Worm (Caenorhabditis elegans) whole organism, L3 larva: ENCODE results near the gene F53F4.18.

ENCODE experiments used
- R02D3.7 ChIP-seq: fragments of 150-350 bp; optimal IDR thresholded peaks from 2 replicates; lab custom pipeline; 2014; ENCODE audit warnings: missing biosample characterization, missing genetic modification characterization
- ceh-16 ChIP-seq: sonication (generic microtip); optimal IDR thresholded peaks from 2 replicates; lab custom pipeline; 2017; ENCODE audit warnings: missing biosample characterization, missing genetic modification characterization
- ceh-28 ChIP-seq: fragments of 150-350 bp; optimal IDR thresholded peaks from 2 replicates; lab custom pipeline; 2014; ENCODE audit warnings: missing biosample characterization, missing genetic modification reagents, missing genetic modification characterization
- ceh-82 ChIP-seq: fragments of 150-350 bp; optimal IDR thresholded peaks from 2 replicates; lab custom pipeline; 2014; ENCODE audit warnings: missing biosample characterization, missing genetic modification characterization
- ceh-9 ChIP-seq: sonication (generic microtip); optimal IDR thresholded peaks from 2 replicates; lab custom pipeline; 2018; ENCODE audit warnings: missing biosample characterization, missing genetic modification characterization
- daf-12 ChIP-seq: fragments of 150-350 bp; optimal IDR thresholded peaks from 2 replicates; lab custom pipeline; 2014; ENCODE audit warnings: missing biosample characterization, missing genetic modification reagents, missing genetic modification characterization
- egl-27 ChIP-seq: sonication (generic microtip); optimal IDR thresholded peaks from 4 replicates; lab custom pipeline; 2017; ENCODE audit warnings: missing biosample characterization, missing genetic modification reagents, missing genetic modification characterization
- egl-5 ChIP-seq: fragments of 150-350 bp; optimal IDR thresholded peaks from 2 replicates; lab custom pipeline; 2017; ENCODE audit warnings: missing biosample characterization, missing genetic modification reagents, missing genetic modification characterization, inconsistent platforms
- elt-1 ChIP-seq: fragments of 150-350 bp; optimal IDR thresholded peaks from 2 replicates; lab custom pipeline; 2014; ENCODE audit warnings: missing biosample characterization, missing genetic modification characterization
- elt-2 ChIP-seq: sonication (generic microtip); optimal IDR thresholded peaks from 2 replicates; lab custom pipeline; 2016; ENCODE audit warnings: missing genetic modification reagents, mild to moderate bottlenecking, missing genetic modification characterization, missing compliant biosample characterization
- elt-3 ChIP-seq, 3 experiments: fragments of 150-350 bp in 1 of 3; sonication (generic microtip) in 2 of 3; optimal IDR thresholded peaks; 2 replicates in 2 of 3; 4 replicates in 1 of 3; lab custom pipeline; 2014 to 2017; ENCODE audit warnings: missing biosample characterization in 3 of 3, missing genetic modification characterization in 3 of 3
- fkh-10 ChIP-seq: sonication (generic microtip); optimal IDR thresholded peaks from 2 replicates; lab custom pipeline; 2017; ENCODE audit warnings: missing biosample characterization, missing genetic modification reagents, missing genetic modification characterization
- fkh-2 ChIP-seq: fragments of 150-350 bp; optimal IDR thresholded peaks from 2 replicates; lab custom pipeline; 2014; ENCODE audit warnings: missing biosample characterization, missing genetic modification reagents, missing genetic modification characterization
- fos-1 ChIP-seq: fragments of 150-350 bp; optimal IDR thresholded peaks from 2 replicates; lab custom pipeline; 2014; ENCODE audit warnings: missing biosample characterization, missing genetic modification characterization
- hmg-11 ChIP-seq: sonication (generic microtip); optimal IDR thresholded peaks from 2 replicates; lab custom pipeline; 2016; ENCODE audit warnings: missing genetic modification characterization, missing compliant biosample characterization
- lin-15B ChIP-seq: fragments of 150-350 bp; optimal IDR thresholded peaks from 2 replicates; lab custom pipeline; 2014; ENCODE audit warnings: missing biosample characterization, missing genetic modification characterization
- lin-39 ChIP-seq: fragments of 150-350 bp; optimal IDR thresholded peaks from 2 replicates; lab custom pipeline; 2018; ENCODE audit warnings: missing biosample characterization, missing genetic modification reagents, missing genetic modification characterization
- lsy-12 ChIP-seq: sonication (generic microtip); optimal IDR thresholded peaks from 2 replicates; lab custom pipeline; 2016; ENCODE audit warnings: mild to moderate bottlenecking, missing genetic modification characterization, missing compliant biosample characterization
- mdl-1 ChIP-seq: fragments of 150-350 bp; optimal IDR thresholded peaks from 2 replicates; lab custom pipeline; 2014; ENCODE audit warnings: missing biosample characterization, missing genetic modification characterization
- nfya-1 ChIP-seq: sonication (generic microtip); optimal IDR thresholded peaks from 2 replicates; lab custom pipeline; 2017; ENCODE audit warnings: missing genetic modification characterization, mild to moderate bottlenecking, missing compliant biosample characterization, antibody characterized with exemption, moderate library complexity; ENCODE audit not compliant: insufficient read depth
- nhr-11 ChIP-seq: fragments of 150-350 bp; optimal IDR thresholded peaks from 2 replicates; lab custom pipeline; 2014; ENCODE audit warnings: missing biosample characterization, missing genetic modification characterization
- nhr-12 ChIP-seq: fragments of 150-350 bp; optimal IDR thresholded peaks from 2 replicates; lab custom pipeline; 2014; ENCODE audit warnings: missing biosample characterization, missing genetic modification characterization
- nhr-23 ChIP-seq: fragments of 150-350 bp; optimal IDR thresholded peaks from 2 replicates; lab custom pipeline; 2014; ENCODE audit warnings: missing biosample characterization, missing genetic modification reagents, missing genetic modification characterization
- nhr-237 ChIP-seq: fragments of 150-350 bp; optimal IDR thresholded peaks from 2 replicates; lab custom pipeline; 2014; ENCODE audit warnings: missing biosample characterization, missing genetic modification characterization
- nhr-25 ChIP-seq: sonication (generic microtip); optimal IDR thresholded peaks from 2 replicates; lab custom pipeline; 2017; ENCODE audit warnings: missing biosample characterization, missing genetic modification characterization
- nhr-67 ChIP-seq: fragments of 150-350 bp; optimal IDR thresholded peaks from 2 replicates; lab custom pipeline; 2014; ENCODE audit warnings: missing biosample characterization, missing genetic modification characterization
- nhr-76 ChIP-seq: fragments of 150-350 bp; sonication (generic microtip); optimal IDR thresholded peaks from 5 replicates; lab custom pipeline; 2014; ENCODE audit warnings: missing biosample characterization, missing genetic modification characterization
- nhr-77 ChIP-seq: fragments of 150-350 bp; optimal IDR thresholded peaks from 2 replicates; lab custom pipeline; 2014; ENCODE audit warnings: missing biosample characterization, missing genetic modification characterization
- pha-4 ChIP-seq: fragments of 150-350 bp; optimal IDR thresholded peaks from 2 replicates; lab custom pipeline; 2014; ENCODE audit warnings: missing biosample characterization, missing genetic modification reagents, missing genetic modification characterization
- pqm-1 ChIP-seq: fragments of 150-350 bp; optimal IDR thresholded peaks from 2 replicates; lab custom pipeline; 2017; ENCODE audit warnings: missing biosample characterization, missing genetic modification characterization, inconsistent platforms
- sea-2 ChIP-seq: fragments of 150-350 bp; sonication (generic microtip); optimal IDR thresholded peaks from 4 replicates; lab custom pipeline; 2014; ENCODE audit warnings: missing biosample characterization, missing genetic modification reagents, missing genetic modification characterization
- skn-1 ChIP-seq: fragments of 150-350 bp; optimal IDR thresholded peaks from 2 replicates; lab custom pipeline; 2014; ENCODE audit warnings: missing biosample characterization, missing genetic modification characterization
- snpc-4 ChIP-seq: fragments of 150-350 bp; optimal IDR thresholded peaks from 2 replicates; lab custom pipeline; 2014; ENCODE audit warnings: missing biosample characterization, missing genetic modification characterization
- tbx-2 ChIP-seq: sonication (generic microtip); optimal IDR thresholded peaks from 2 replicates; lab custom pipeline; 2016; ENCODE audit warnings: mild to moderate bottlenecking, missing genetic modification characterization, missing compliant biosample characterization
- ztf-4 ChIP-seq: fragments of 150-350 bp; optimal IDR thresholded peaks from 2 replicates; lab custom pipeline; 2014; ENCODE audit warnings: missing biosample characterization, missing genetic modification characterization

F53F4.18 gene

DNA sequence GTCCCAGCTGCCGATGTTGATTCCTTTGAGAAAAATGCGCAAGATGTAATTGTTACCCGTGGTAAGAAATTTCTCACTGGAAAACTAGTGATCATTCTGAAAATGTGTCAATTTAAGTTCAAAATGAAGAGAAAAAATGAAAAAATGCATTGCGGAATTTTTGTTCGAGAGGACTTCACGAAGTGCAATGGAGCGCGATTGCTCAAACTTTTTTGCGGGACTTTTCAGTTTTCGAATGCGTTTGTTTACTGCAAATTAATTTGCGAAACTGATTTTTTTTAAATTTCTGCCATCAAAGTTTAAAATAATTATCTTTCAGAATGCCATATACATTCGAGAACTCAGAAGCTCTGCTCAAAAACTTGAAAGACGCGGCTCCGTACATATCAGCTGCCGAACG, 21.4 kb upstream of the F53F4.18 start, which contains the start of the genes nuaf-1 and bir-2 (continued):
- TF ChIP-seq mdl-1 (tag; lab: Kevin White, UChicago) (no peak), ceh-28 (tag; lab: Kevin White, UChicago) (no peak), nhr-76 (tag; lab: Kevin White, UChicago) (no peak), lin-15B (peak; percentile 91)

DNA sequence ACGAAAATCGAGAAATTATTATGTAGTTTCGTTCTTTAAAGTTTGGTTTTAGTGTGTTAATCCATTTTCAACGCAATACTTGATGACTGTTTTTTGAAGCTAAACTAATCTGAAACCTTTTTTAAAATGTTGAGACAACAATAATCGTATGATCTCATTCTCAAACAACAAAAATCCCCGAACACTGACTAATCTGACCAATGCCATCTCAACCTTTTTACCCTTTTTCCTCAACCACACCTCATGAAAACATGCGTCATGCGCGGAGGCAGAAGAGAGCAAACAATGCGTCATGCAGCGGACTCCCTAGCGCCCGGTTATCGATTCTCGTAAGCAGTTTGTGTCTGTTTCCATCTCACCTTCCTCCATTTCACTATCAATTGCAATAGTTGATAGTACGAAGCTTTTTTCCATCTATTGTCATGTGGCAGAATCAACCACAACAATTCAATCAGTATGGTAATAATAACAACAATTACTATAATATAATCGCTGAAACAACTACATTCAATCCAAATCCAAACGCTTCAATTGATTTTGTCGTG, 18.1 kb upstream of the F53F4.18 start, which contains the start of gene C50B8.4:
TSS of gene C50B8.4 (plus strand) at position 299 of the 545 bp plus-strand sequence.
- peak; percentile 67 for TF ChIP-seq elt-2
- TF ChIP-seq daf-12 = no peak
- TF ChIP-seq nhr-76 (tag; lab: Kevin White, UChicago) = no peak
- no peak for TF ChIP-seq skn-1
- peak; percentile 24 for TF ChIP-seq pha-4 (tag; lab: Kevin White, UChicago)
- no peak for TF ChIP-seq elt-3 (tag; optimal IDR thresholded peaks at IDR 0.05; lab: Kevin White, UChicago)
- no peak for TF ChIP-seq nhr-11
- peak; percentile 24 for TF ChIP-seq snpc-4
- TF ChIP-seq ceh-28 (tag; lab: Kevin White, UChicago) = no peak
- no peak for TF ChIP-seq nhr-12 (tag; lab: Kevin White, UChicago)
- TF ChIP-seq pqm-1 (tag; lab: Kevin White, UChicago) = peak; percentile 64
- no peak for TF ChIP-seq R02D3.7 (tag; lab: Kevin White, UChicago)
- no peak for TF ChIP-seq lin-39 (tag; lab: Kevin White, UChicago)
- TF ChIP-seq lsy-12 (tag; lab: Kevin White, UChicago) = no peak

DNA sequence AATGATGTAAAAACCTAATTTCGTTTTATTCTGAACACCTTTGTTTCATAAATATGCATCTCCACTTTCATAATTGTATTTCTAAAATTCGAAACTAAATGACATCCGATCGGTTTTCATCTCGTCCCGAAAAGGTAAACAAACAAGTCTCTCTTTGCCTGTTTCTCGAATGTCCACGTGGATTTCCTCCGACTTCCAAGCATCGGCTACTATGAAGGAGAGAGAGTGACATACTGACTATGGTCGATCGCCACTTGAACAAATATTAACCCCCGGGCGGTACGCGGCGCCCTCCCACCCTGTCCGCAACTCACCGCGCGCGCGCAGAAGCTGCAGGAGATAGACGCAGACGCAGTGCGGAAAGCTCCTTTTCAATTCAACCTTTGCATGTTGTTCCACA, 14.1 kb upstream of the F53F4.18 start:
- no peak for TF ChIP-seq ztf-4 (tag; lab: Kevin White, UChicago)
- TF ChIP-seq pha-4 (tag; lab: Kevin White, UChicago) = peak; percentile 75

DNA sequence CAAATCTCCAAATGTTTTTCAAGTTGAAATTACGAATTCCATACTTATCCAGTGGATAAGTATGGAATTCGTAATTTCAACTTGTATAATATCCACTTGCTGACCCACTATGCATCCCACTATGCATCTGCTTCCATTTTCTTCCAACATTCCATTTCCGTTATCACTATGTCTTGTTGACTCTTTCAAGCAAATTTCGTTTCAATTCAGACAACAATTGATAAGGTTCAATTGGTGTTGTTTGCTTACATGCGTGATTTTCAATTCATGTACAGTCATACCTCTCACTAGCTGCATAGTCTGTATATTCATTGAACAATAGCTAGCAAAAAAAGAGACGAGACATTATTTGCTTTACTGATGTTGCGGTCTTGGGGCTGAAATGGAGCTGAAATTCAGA, 13.1 kb upstream of the F53F4.18 start:
- no peak for TF ChIP-seq ceh-82 (tag; lab: Kevin White, UChicago)
- TF ChIP-seq elt-2 = peak; percentile 71
- no peak for TF ChIP-seq hmg-11 (tag; lab: Kevin White, UChicago)
- no peak for TF ChIP-seq nhr-76 (tag; lab: Kevin White, UChicago)
- peak; percentile 86 for TF ChIP-seq pha-4 (tag; lab: Kevin White, UChicago)
- peak; percentile 80 for TF ChIP-seq pqm-1 (tag; lab: Kevin White, UChicago)
- no peak for TF ChIP-seq nhr-77 (tag; lab: Kevin White, UChicago)
- no peak for TF ChIP-seq ceh-9

DNA sequence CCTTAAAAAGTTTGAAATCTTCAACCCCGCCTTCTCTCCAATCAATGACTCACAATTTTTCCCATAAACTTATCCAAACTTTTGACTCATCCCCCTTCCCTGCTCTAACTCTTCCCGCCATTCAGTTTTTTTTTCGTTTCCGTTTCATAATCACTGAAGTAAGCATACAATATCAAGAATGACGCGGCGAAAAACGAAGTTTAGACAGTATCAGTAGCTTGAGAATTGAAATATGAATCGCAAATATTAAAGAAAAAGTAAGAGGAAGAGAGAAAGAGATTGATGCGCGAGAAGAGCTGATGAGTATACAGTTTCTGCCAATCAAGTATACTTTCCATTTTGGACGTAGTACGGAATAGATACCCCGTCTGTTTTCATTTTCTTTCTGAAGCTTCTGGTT, 12.5 kb upstream of the F53F4.18 start:
- TF ChIP-seq pqm-1 (tag; lab: Kevin White, UChicago) = no peak
- TF ChIP-seq, all 47 proteins: peak for 0

DNA sequence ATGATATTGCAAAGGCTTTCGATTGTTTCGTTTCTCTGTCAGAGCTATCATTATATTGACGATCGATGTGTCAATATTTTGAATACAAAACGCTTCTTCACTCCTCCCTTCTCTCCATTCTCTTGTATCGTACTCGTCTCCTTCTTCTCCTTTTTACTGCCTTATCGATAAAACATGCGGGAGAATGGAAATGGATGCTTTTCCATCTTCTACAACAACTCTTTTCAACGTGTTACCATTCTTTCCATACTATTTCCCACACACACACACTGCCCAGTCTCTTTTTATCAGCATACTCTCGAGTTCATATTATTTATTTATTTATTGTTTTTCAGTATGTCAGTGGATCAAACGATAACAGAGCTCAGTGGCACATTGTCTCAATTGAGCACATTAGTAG, 11.3 kb upstream of the F53F4.18 start, which contains the start of gene C50B8.6:
TSS of gene C50B8.6 (plus strand) at position 336 of the 400 bp plus-strand sequence.
- peak; percentile 67 for TF ChIP-seq elt-2
- TF ChIP-seq pha-4 (tag; lab: Kevin White, UChicago) = peak; percentile 52
- no peak for TF ChIP-seq lsy-12 (tag; lab: Kevin White, UChicago)
- TF ChIP-seq mdl-1 (tag; lab: Kevin White, UChicago) = no peak
- no peak for TF ChIP-seq fkh-10 (GFP tag; lab: Kevin White, UChicago)
- no peak for TF ChIP-seq egl-5 (tag; lab: Kevin White, UChicago)
- no peak for TF ChIP-seq fkh-2
- TF ChIP-seq, all 47 proteins: peak for 2

DNA sequence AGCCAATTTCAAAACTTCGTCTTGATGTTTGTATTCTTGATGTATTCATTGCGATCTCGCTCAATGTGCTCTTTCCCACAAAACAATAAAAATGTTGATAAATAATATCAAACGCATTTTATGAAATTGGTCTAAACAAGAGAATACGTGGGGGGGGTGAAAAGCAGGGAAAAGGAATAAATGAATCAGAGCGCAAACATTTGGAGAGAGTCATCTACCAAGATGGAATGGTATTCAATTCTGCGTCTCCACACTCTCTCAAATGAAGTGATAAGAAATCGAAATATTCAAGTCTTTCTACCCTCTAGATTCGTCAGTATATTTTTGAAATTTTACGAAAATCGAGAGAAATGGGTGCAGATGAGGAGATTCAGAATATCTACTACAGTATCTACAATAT, 9.2 kb upstream of the F53F4.18 start, which contains the start of gene C50B8.5:
TSS of gene C50B8.5 (plus strand) at position 273 of the 400 bp plus-strand sequence.
- peak; percentile 72 for TF ChIP-seq pqm-1 (tag; lab: Kevin White, UChicago)
- TF ChIP-seq daf-12 = no peak
- peak; percentile 67 for TF ChIP-seq pha-4 (tag; lab: Kevin White, UChicago)
- TF ChIP-seq elt-2 = peak; percentile 56
- TF ChIP-seq, all 47 proteins: peak for 3

DNA sequence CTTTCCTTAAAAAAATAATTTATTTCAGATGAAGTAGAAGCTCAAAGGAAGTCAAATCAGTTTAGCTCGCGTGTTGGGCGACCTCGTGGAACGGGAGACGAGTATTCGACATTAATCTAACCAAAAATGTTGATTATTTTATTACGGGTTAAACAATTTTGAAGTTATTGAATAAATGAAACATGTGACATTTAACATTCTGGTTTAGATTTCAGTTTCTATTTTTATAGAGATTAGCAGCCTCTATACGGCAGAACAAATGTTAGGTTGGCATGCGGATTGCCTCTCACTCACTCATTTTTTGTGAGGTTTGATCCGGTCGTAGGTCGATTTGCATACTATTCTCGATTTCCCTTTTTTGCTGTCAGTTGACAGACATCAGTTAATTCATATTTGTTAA, 5.4 kb upstream of the F53F4.18 start, which contains the start of gene F53F4.1:
TSS of gene F53F4.1 (plus strand) at position 301 of the 400 bp plus-strand sequence.
- no peak for TF ChIP-seq hmg-11 (tag; lab: Kevin White, UChicago)
- no peak for TF ChIP-seq nhr-76 (tag; lab: Kevin White, UChicago)
- TF ChIP-seq egl-27 (tag; lab: Kevin White, UChicago) = no peak
- no peak for TF ChIP-seq skn-1
- no peak for TF ChIP-seq egl-5 (tag; lab: Kevin White, UChicago)
- TF ChIP-seq fos-1 (tag; lab: Kevin White, UChicago) = no peak
- TF ChIP-seq nfya-1 (tag; lab: Kevin White, UChicago) = no peak
- no peak for TF ChIP-seq nhr-77 (tag; lab: Kevin White, UChicago)
- no peak for TF ChIP-seq daf-12
- no peak for TF ChIP-seq nhr-237 (tag; lab: Kevin White, UChicago)
- no peak for TF ChIP-seq nhr-25
- no peak for TF ChIP-seq pqm-1 (tag; lab: Kevin White, UChicago)
- no peak for TF ChIP-seq elt-1 (tag; lab: Kevin White, UChicago)
- TF ChIP-seq nhr-23 (tag; lab: Kevin White, UChicago) = no peak
- TF ChIP-seq sea-2 (GFP tag; lab: Kevin White, UChicago) = no peak
- TF ChIP-seq nhr-67 (tag; lab: Kevin White, UChicago) = no peak
- TF ChIP-seq tbx-2 (tag; lab: Kevin White, UChicago) = no peak
- no peak for TF ChIP-seq ceh-16
- TF ChIP-seq nhr-12 (tag; lab: Kevin White, UChicago) = no peak
